Fruit fly (Drosophila melanogaster): ENCODE measurements around the gene ex.
A peak's percentile ranks its signal among the peaks of the same experiment; 100 is the strongest.

ex gene

DNA sequence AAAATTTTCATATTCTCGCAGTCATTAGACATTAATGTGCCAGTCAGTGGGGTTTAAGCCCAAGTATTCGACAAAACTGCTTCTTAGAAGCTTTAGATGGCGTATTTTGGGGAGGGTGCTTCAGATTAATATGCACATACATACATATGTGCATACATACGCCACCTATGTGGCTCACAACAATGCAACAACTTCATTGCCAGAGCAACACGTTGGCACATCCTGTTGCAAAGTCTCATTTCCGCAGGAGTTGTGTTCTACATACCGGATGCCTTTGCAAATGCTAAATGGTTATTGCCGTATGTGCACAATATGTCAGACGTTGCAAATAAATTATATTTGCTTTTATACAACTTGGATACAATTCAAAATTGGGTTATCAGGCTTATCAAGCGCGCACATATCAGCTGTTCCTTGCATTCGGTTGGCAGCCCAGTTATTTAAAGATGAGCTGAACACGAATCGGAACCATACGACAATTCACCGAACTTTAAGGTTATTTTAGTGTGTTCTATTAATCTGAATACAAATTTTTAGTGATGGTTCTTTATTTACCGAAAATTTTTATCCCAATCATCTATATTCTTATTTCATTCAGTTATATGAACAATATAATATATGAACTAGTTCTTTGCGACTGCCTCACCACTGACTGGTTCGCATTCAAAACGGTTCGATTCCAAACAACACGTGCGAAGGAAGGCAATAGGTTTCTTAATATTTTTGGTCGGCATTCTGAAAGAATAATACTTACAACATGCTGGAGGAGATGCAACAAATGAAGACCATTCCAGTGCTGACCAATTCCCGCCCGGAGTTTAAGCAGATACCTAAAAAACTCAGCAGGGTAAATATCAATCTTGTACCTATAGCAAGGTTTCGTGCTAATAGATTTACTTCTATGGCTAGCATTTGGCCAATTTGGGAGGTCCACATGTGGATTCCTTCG, 27.1 kb upstream of the ex start, which contains the start of gene Polr1B (continued):
- peak; percentile 38; the same call in 1 of the 2 replicates for TF ChIP-seq Dref (GFP tag; IDR thresholded peaks at IDR 0.05)
- peak; percentile 69 for TF ChIP-seq Scr (GFP tag; IDR thresholded peaks at IDR 0.05; ENCODE audit: partially characterized antibody)
- TF ChIP-seq inv (GFP tag; IDR thresholded peaks at IDR 0.05; ENCODE audit: partially characterized antibody) = peak; percentile 57; the same call in 1 of the 2 replicates
- TF ChIP-seq tin (GFP tag; optimal IDR thresholded peaks at IDR 0.05) = no peak
- no peak for TF ChIP-seq CG6813 (GFP tag; optimal IDR thresholded peaks at IDR 0.05)
- no peak for TF ChIP-seq CG6272 (GFP tag; IDR thresholded peaks at IDR 0.05)
- TF ChIP-seq pnt (GFP tag; optimal IDR thresholded peaks at IDR 0.05) = no peak
- no peak for TF ChIP-seq run (tag; optimal IDR thresholded peaks at IDR 0.05)
- TF ChIP-seq CG9932 (GFP tag; IDR thresholded peaks at IDR 0.05) = peak; percentile 6; the same call in 1 of the 2 replicates
- TF ChIP-seq CG34376 (GFP tag; optimal IDR thresholded peaks at IDR 0.05) = peak; percentile 11
- TF ChIP-seq CG4820 (GFP tag; optimal IDR thresholded peaks at IDR 0.05) = no peak
- peak; percentile 62 for TF ChIP-seq CG2116 (GFP tag; optimal IDR thresholded peaks at IDR 0.05)
- TF ChIP-seq CG4617 (GFP tag; optimal IDR thresholded peaks at IDR 0.05; ENCODE audit: borderline replicate concordance) = peak; percentile 26
- TF ChIP-seq CG14667 (GFP tag; IDR thresholded peaks at IDR 0.05) = no peak
- TF ChIP-seq H2.0 (GFP tag; IDR thresholded peaks at IDR 0.05) = no peak
- TF ChIP-seq caup (GFP tag; optimal IDR thresholded peaks at IDR 0.05; ENCODE audit: severe bottlenecking) = no peak
- TF ChIP-seq CG13287 (GFP tag; IDR thresholded peaks at IDR 0.05; ENCODE audit: partially characterized antibody) = peak; percentile 71
- peak; percentile 77 for TF ChIP-seq HmgZ (tag; optimal IDR thresholded peaks at IDR 0.05)
- TF ChIP-seq seq (GFP tag; IDR thresholded peaks at IDR 0.05) = no peak
- TF ChIP-seq Dfd (GFP tag; optimal IDR thresholded peaks at IDR 0.05) = no peak
- TF ChIP-seq Dp (GFP tag; optimal IDR thresholded peaks at IDR 0.05) = peak; percentile 94
- no peak for TF ChIP-seq CG17385 (GFP tag; optimal IDR thresholded peaks at IDR 0.05)
- no peak for TF ChIP-seq rib (GFP tag; IDR thresholded peaks at IDR 0.05)
- TF ChIP-seq CG13123 (GFP tag; optimal IDR thresholded peaks at IDR 0.05) = no peak
- no peak for TF ChIP-seq Awh (GFP tag; IDR thresholded peaks at IDR 0.05)
- no peak for TF ChIP-seq tap (tag; optimal IDR thresholded peaks at IDR 0.05)
- peak; percentile 41 for TF ChIP-seq CG15601 (tag; optimal IDR thresholded peaks at IDR 0.05)
- peak; percentile 86 for TF ChIP-seq dm (GFP tag; optimal IDR thresholded peaks at IDR 0.05)
- TF ChIP-seq CG7357 (GFP tag; IDR thresholded peaks at IDR 0.05) = no peak
- no peak for TF ChIP-seq ken (GFP tag; IDR thresholded peaks at IDR 0.05)
- TF ChIP-seq zfh2 (GFP tag; optimal IDR thresholded peaks at IDR 0.05) = no peak
- peak; percentile 41 for TF ChIP-seq Fer1 (GFP tag; optimal IDR thresholded peaks at IDR 0.05)
- TF ChIP-seq slp2 (GFP tag; optimal IDR thresholded peaks at IDR 0.05) = no peak
- TF ChIP-seq Med (GFP tag) = peak; percentile 51
- TF ChIP-seq phol (tag; optimal IDR thresholded peaks at IDR 0.05) = peak; percentile 50
- no peak for TF ChIP-seq Usf (GFP tag; optimal IDR thresholded peaks at IDR 0.05)
- no peak for TF ChIP-seq D (optimal IDR thresholded peaks at IDR 0.05)
- TF ChIP-seq D (GFP tag; optimal IDR thresholded peaks at IDR 0.05) = no peak
- TF ChIP-seq Xbp1 (GFP tag; optimal IDR thresholded peaks at IDR 0.05) = no peak
- peak; percentile 59; the same call in 1 of the 3 replicates for TF ChIP-seq CG34224 (GFP tag; IDR thresholded peaks at IDR 0.05; ENCODE audit: partially characterized antibody)
- peak in 1 of 3 experiments; percentile 48 for TF ChIP-seq Stat92E (GFP tag; optimal IDR thresholded peaks at IDR 0.05)
- TF ChIP-seq CG18262 (tag; optimal IDR thresholded peaks at IDR 0.05) = peak; percentile 24
- TF ChIP-seq CG1647 (GFP tag; optimal IDR thresholded peaks at IDR 0.05) = no peak
- TF ChIP-seq CG18011 (GFP tag; optimal IDR thresholded peaks at IDR 0.05) = no peak
- TF ChIP-seq chif (GFP tag; optimal IDR thresholded peaks at IDR 0.05) = no peak
- no peak for TF ChIP-seq luna (GFP tag; optimal IDR thresholded peaks at IDR 0.05)
- no peak for TF ChIP-seq CG11456 (GFP tag; IDR thresholded peaks at IDR 0.05)
- no peak for TF ChIP-seq HLH54F (GFP tag; optimal IDR thresholded peaks at IDR 0.05)
- no peak for TF ChIP-seq CG3065 (GFP tag; optimal IDR thresholded peaks at IDR 0.05)
